Worm (Caenorhabditis elegans) whole organism, late embryonic: Measurements from ENCODE around the gene C27F2.6.

Experiments
- C38D4.7 ChIP-seq: fragments of 200-800 bp; sonication (Bioruptor generic); optimal IDR thresholded peaks from 2 replicates; lab custom pipeline; 2018; ENCODE audit warnings: mild to moderate bottlenecking, missing genetic modification characterization, moderate library complexity, missing compliant biosample characterization
- F13H6.1 ChIP-seq: sonication (generic microtip); optimal IDR thresholded peaks from 2 replicates; lab custom pipeline; 2016; ENCODE audit warnings: missing genetic modification characterization, missing compliant biosample characterization
- K02D7.2 ChIP-seq: sonication (generic microtip); optimal IDR thresholded peaks from 2 replicates; lab custom pipeline; 2017; ENCODE audit warnings: mild to moderate bottlenecking, missing genetic modification characterization, missing compliant biosample characterization
- K09A11.1 ChIP-seq: sonication (generic microtip); optimal IDR thresholded peaks from 2 replicates; lab custom pipeline; 2017; ENCODE audit warnings: antibody characterized with exemption, mild to moderate bottlenecking, missing genetic modification characterization, missing compliant biosample characterization; ENCODE audit not compliant: insufficient read depth
- T23F11.4 ChIP-seq: fragments of 200-800 bp; sonication (Bioruptor generic); optimal IDR thresholded peaks from 2 replicates; lab custom pipeline; 2018; ENCODE audit warnings: mild to moderate bottlenecking, missing genetic modification characterization, missing compliant biosample characterization
- Y22D7AL.16 ChIP-seq: sonication (generic microtip); optimal IDR thresholded peaks from 2 replicates; lab custom pipeline; 2016; ENCODE audit warnings: missing genetic modification characterization, missing compliant biosample characterization
- ama-1 ChIP-seq: fragments of 150-350 bp; optimal IDR thresholded peaks from 2 replicates; lab custom pipeline; 2014
- ceh-14 ChIP-seq: sonication (generic microtip); optimal IDR thresholded peaks from 2 replicates; lab custom pipeline; 2016; ENCODE audit warnings: missing genotype, missing genetic modification characterization, missing compliant biosample characterization
- ceh-18 ChIP-seq: sonication (generic microtip); optimal IDR thresholded peaks from 2 replicates; lab custom pipeline; 2016; ENCODE audit warnings: missing genetic modification characterization, missing compliant biosample characterization
- ceh-19 ChIP-seq: fragments of 200-800 bp; sonication (Bioruptor generic); optimal IDR thresholded peaks from 2 replicates; lab custom pipeline; 2018; ENCODE audit warnings: mild to moderate bottlenecking, missing genetic modification characterization, missing compliant biosample characterization
- ceh-22 ChIP-seq: sonication (generic microtip); optimal IDR thresholded peaks from 2 replicates; lab custom pipeline; 2017; ENCODE audit warnings: missing biosample characterization, missing genetic modification characterization
- ceh-24 ChIP-seq: sonication (generic microtip); optimal IDR thresholded peaks from 2 replicates; lab custom pipeline; 2016; ENCODE audit warnings: mild to moderate bottlenecking, missing genetic modification characterization, missing compliant biosample characterization
- ceh-30 ChIP-seq: fragments of 150-350 bp; optimal IDR thresholded peaks from 2 replicates; lab custom pipeline; 2014; ENCODE audit warnings: missing biosample characterization, missing genetic modification characterization
- ceh-34 ChIP-seq: sonication (generic microtip); optimal IDR thresholded peaks from 2 replicates; lab custom pipeline; 2016; ENCODE audit warnings: mild to moderate bottlenecking, missing genetic modification characterization, missing compliant biosample characterization
- ceh-6 ChIP-seq: fragments of 200-800 bp; sonication (Bioruptor generic); optimal IDR thresholded peaks from 2 replicates; lab custom pipeline; 2018; ENCODE audit warnings: mild to moderate bottlenecking, missing genetic modification characterization, missing compliant biosample characterization
- che-1 ChIP-seq: sonication (generic microtip); optimal IDR thresholded peaks from 2 replicates; lab custom pipeline; 2016; ENCODE audit warnings: mild to moderate bottlenecking, missing genetic modification characterization, missing compliant biosample characterization
- dmd-4 ChIP-seq: sonication (generic microtip); optimal IDR thresholded peaks from 2 replicates; lab custom pipeline; 2016; ENCODE audit warnings: borderline replicate concordance, missing genetic modification characterization, missing compliant biosample characterization
- elt-2 ChIP-seq: sonication (generic microtip); optimal IDR thresholded peaks from 2 replicates; lab custom pipeline; 2016; ENCODE audit warnings: missing genetic modification reagents, missing genetic modification characterization, missing compliant biosample characterization
- elt-4 ChIP-seq: sonication (generic microtip); optimal IDR thresholded peaks from 2 replicates; lab custom pipeline; 2016; ENCODE audit warnings: missing genetic modification characterization, missing compliant biosample characterization
- fkh-10 ChIP-seq: fragments of 150-350 bp; optimal IDR thresholded peaks from 2 replicates; lab custom pipeline; 2014; ENCODE audit warnings: missing biosample characterization, missing genetic modification reagents, missing genetic modification characterization
- fkh-6 ChIP-seq: sonication (generic microtip); optimal IDR thresholded peaks from 2 replicates; lab custom pipeline; 2016; ENCODE audit warnings: missing genetic modification characterization, missing compliant biosample characterization
- gmeb-2 ChIP-seq: sonication (generic microtip); optimal IDR thresholded peaks from 2 replicates; lab custom pipeline; 2016; ENCODE audit warnings: missing genetic modification characterization, inconsistent platforms, missing compliant biosample characterization
- hlh-15 ChIP-seq: sonication (generic microtip); optimal IDR thresholded peaks from 2 replicates; lab custom pipeline; 2016; ENCODE audit warnings: missing genetic modification characterization, missing compliant biosample characterization
- hlh-8 ChIP-seq: sonication (generic microtip); optimal IDR thresholded peaks from 2 replicates; lab custom pipeline; 2016; ENCODE audit warnings: missing genotype, missing genetic modification characterization, missing compliant biosample characterization
- lin-11 ChIP-seq: fragments of 200-800 bp; sonication (Bioruptor generic); optimal IDR thresholded peaks from 2 replicates; lab custom pipeline; 2018; ENCODE audit warnings: mild to moderate bottlenecking, missing genetic modification characterization, missing compliant biosample characterization
- madf-2 ChIP-seq: sonication (generic microtip); optimal IDR thresholded peaks from 2 replicates; lab custom pipeline; 2017; ENCODE audit warnings: missing genetic modification characterization, missing compliant biosample characterization
- nfya-1 ChIP-seq: sonication (generic microtip); optimal IDR thresholded peaks from 2 replicates; lab custom pipeline; 2017; ENCODE audit warnings: missing genetic modification characterization, mild to moderate bottlenecking, missing compliant biosample characterization, antibody characterized with exemption, moderate library complexity
- nhr-11 ChIP-seq: fragments of 150-350 bp; optimal IDR thresholded peaks from 2 replicates; lab custom pipeline; 2014; ENCODE audit warnings: missing biosample characterization, missing genetic modification characterization
- pat-9 ChIP-seq: fragments of 200-800 bp; sonication (Bioruptor generic); optimal IDR thresholded peaks from 2 replicates; lab custom pipeline; 2018; ENCODE audit warnings: mild to moderate bottlenecking, missing genetic modification characterization, moderate library complexity, missing compliant biosample characterization
- pha-2 ChIP-seq: sonication (generic microtip); optimal IDR thresholded peaks from 2 replicates; lab custom pipeline; 2017; ENCODE audit warnings: mild to moderate bottlenecking, missing genetic modification characterization, missing compliant biosample characterization
- pha-4 ChIP-seq: fragments of 150-350 bp; optimal IDR thresholded peaks from 2 replicates; lab custom pipeline; 2018; ENCODE audit warnings: missing biosample characterization, missing genetic modification reagents, missing genetic modification characterization
- pqm-1 ChIP-seq: sonication (generic microtip); optimal IDR thresholded peaks from 2 replicates; lab custom pipeline; 2016; ENCODE audit warnings: missing genetic modification characterization, missing compliant biosample characterization
- pros-1 ChIP-seq: fragments of 150-350 bp; optimal IDR thresholded peaks from 2 replicates; lab custom pipeline; 2014; ENCODE audit warnings: missing biosample characterization, missing genetic modification reagents, missing genetic modification characterization
- ref-2 ChIP-seq: sonication (generic microtip); optimal IDR thresholded peaks from 2 replicates; lab custom pipeline; 2016; ENCODE audit warnings: missing genetic modification characterization, missing compliant biosample characterization
- rnt-1 ChIP-seq: sonication (generic microtip); optimal IDR thresholded peaks from 2 replicates; lab custom pipeline; 2016; ENCODE audit warnings: missing genetic modification characterization, missing compliant biosample characterization
- sox-2 ChIP-seq: fragments of 200-800 bp; sonication (Bioruptor generic); IDR thresholded peaks from 2 replicates; pipeline ENCODE4 v1.3.6; 2022; ENCODE audit warnings: missing genetic modification reagents, missing genetic modification characterization, missing compliant biosample characterization
- sox-4 ChIP-seq: sonication (generic microtip); optimal IDR thresholded peaks from 2 replicates; lab custom pipeline; 2017; ENCODE audit warnings: mild to moderate bottlenecking, missing genetic modification characterization, inconsistent platforms, missing compliant biosample characterization
- syd-9 ChIP-seq: sonication (generic microtip); optimal IDR thresholded peaks from 2 replicates; lab custom pipeline; 2016; ENCODE audit warnings: mild to moderate bottlenecking, missing genetic modification characterization, moderate library complexity, missing compliant biosample characterization
- tbx-2 ChIP-seq: sonication (generic microtip); optimal IDR thresholded peaks from 2 replicates; lab custom pipeline; 2016; ENCODE audit warnings: missing genetic modification characterization, missing compliant biosample characterization
- unc-3 ChIP-seq, 2 experiments: fragments of 200-800 bp in 1 of 2; sonication (Bioruptor generic) in 1 of 2; sonication (generic microtip) in 1 of 2; conservative IDR thresholded peaks in 1 of 2; optimal IDR thresholded peaks in 1 of 2; 2 replicates each; pipeline versions ENCODE4 v1.3.6 to Lab custom; 2016 to 2022; ENCODE audit warnings: missing compliant biosample characterization in 2 of 2, missing genetic modification characterization in 2 of 2, missing genetic modification reagents in 1 of 2
- unc-55 ChIP-seq: sonication (generic microtip); optimal IDR thresholded peaks from 2 replicates; lab custom pipeline; 2017; ENCODE audit warnings: missing biosample characterization, missing genetic modification reagents, missing genetic modification characterization
- unc-86 ChIP-seq: sonication (generic microtip); optimal IDR thresholded peaks from 2 replicates; lab custom pipeline; 2016; ENCODE audit warnings: missing genetic modification characterization, missing compliant biosample characterization

Gene C27F2.6

ce11 chrIII:5012460-5012859 is 32.2 kb upstream of the C27F2.6 start:
- TF ChIP-seq pros-1 (tag; lab: Kevin White, UChicago) (no peak), ref-2 (tag; lab: Kevin White, UChicago) (no peak), hlh-15 (tag; lab: Kevin White, UChicago) (no peak), fkh-10 (no peak), pat-9 (no peak), ceh-14 (tag; lab: Kevin White, UChicago) (no peak), rnt-1 (tag; lab: Kevin White, UChicago) (no peak), pha-4 (no peak), pqm-1 (no peak), T23F11.4 (GFP tag; lab: Kevin White, UChicago) (no peak), K09A11.1 (tag; lab: Kevin White, UChicago) (no peak), ceh-6 (GFP tag; lab: Kevin White, UChicago) (no peak), ama-1 (no peak), fkh-6 (tag; lab: Kevin White, UChicago) (no peak), ceh-24 (no peak), K02D7.2 (tag; lab: Kevin White, UChicago) (no peak), ceh-22 (tag; lab: Kevin White, UChicago) (no peak), tbx-2 (tag; lab: Kevin White, UChicago) (no peak), ceh-30 (tag; lab: Kevin White, UChicago) (no peak), unc-3 (GFP tag; conservative IDR thresholded peaks at IDR 0.05; lab: Robert Waterston, UW) (no peak), unc-3 (tag; optimal IDR thresholded peaks at IDR 0.05; lab: Kevin White, UChicago) (no peak)
- TF ChIP-seq, all 69 proteins: peak for 0

DNA sequence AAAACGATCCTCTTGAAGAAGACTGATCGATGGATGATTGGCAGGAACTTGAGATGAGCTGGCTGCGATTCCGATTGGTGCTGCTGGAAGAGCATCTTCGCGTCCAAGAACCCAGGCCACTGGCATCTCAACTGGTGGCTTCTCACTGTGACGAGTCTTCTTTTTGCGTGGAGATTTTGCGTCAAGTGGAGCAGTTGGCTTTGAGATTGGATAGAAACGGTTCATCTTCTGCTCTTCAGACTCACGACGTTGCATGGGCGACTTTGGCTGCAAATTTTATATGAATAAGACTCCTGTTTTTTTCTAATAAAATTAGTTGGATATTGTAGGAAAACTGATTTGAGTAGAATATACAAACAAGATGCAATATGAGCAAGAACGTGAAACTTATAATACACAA is 30.5 kb upstream of the C27F2.6 start:
- TF ChIP-seq unc-55 = no peak
- no peak for TF ChIP-seq syd-9
- TF ChIP-seq ceh-34 (tag; lab: Kevin White, UChicago) = no peak
- TF ChIP-seq pha-2 (tag; lab: Kevin White, UChicago) = no peak
- TF ChIP-seq nfya-1 (tag; lab: Kevin White, UChicago) = no peak
- TF ChIP-seq ceh-19 (GFP tag; lab: Kevin White, UChicago) = no peak
- TF ChIP-seq lin-11 (tag; lab: Kevin White, UChicago) = no peak
- no peak for TF ChIP-seq ceh-30 (tag; lab: Kevin White, UChicago)
- TF ChIP-seq elt-2 (tag; lab: Kevin White, UChicago) = no peak
- TF ChIP-seq hlh-8 (tag; lab: Kevin White, UChicago) = no peak
- TF ChIP-seq gmeb-2 (tag; lab: Kevin White, UChicago) = no peak

ce11 chrIII:5008730-5009129 is 28.5 kb upstream of the C27F2.6 start, which contains the start of gene R144.11:
Gene R144.11, minus strand, starts transcription at chrIII:5008830.
- no peak for TF ChIP-seq dmd-4 (tag; lab: Kevin White, UChicago)
- TF ChIP-seq sox-4 = no peak
- no peak for TF ChIP-seq F13H6.1 (tag; lab: Kevin White, UChicago)
- no peak for TF ChIP-seq pros-1 (tag; lab: Kevin White, UChicago)
- no peak for TF ChIP-seq tbx-2 (tag; lab: Kevin White, UChicago)
- no peak for TF ChIP-seq madf-2
- no peak for TF ChIP-seq elt-4 (tag; lab: Kevin White, UChicago)
- no peak for TF ChIP-seq unc-86 (tag; lab: Kevin White, UChicago)
- TF ChIP-seq K09A11.1 (tag; lab: Kevin White, UChicago) = no peak
- TF ChIP-seq nhr-11 (tag; lab: Kevin White, UChicago) = no peak
- TF ChIP-seq hlh-8 (tag; lab: Kevin White, UChicago) = no peak
- TF ChIP-seq lin-11 (tag; lab: Kevin White, UChicago) = no peak
- no peak for TF ChIP-seq ceh-18 (tag; lab: Kevin White, UChicago)
- TF ChIP-seq Y22D7AL.16 (tag; lab: Kevin White, UChicago) = no peak
- no peak for TF ChIP-seq C38D4.7 (GFP tag; lab: Kevin White, UChicago)
- no peak for TF ChIP-seq che-1
- TF ChIP-seq sox-2 (GFP tag; lab: Robert Waterston, UW) = no peak
